Worm (Caenorhabditis elegans): Measurements from ENCODE around the gene mmab-1.

DNA sequence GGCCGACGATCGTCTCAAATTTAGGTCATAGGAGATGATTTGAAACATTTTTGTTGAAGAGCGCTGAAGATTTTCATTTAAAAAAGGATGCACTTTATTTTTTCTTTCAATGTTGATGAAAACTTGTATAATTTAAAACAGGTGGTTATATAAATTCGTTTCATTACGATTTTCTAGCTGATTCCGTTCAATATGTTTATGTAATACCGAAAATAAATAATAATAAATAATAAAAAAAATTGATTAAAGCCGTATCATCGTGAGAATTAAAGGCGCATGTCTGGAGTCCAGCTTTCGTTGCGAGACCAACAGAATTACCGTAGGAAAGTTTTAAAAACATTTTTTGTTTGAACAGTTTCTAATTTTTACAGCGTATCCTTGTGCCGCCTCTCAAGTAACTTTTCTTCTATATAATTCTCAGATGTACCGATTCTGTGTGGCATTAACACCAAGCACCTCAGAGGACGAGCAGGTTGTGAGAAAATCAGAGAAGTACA, 10.3 kb upstream of the mmab-1 start, which contains the start of the genes C26E6.12 and eri-9:
- TF ChIP-seq zag-1 (tag; optimal IDR thresholded peaks at IDR 0.05) (no peak), pag-3 (tag; optimal IDR thresholded peaks at IDR 0.05; ENCODE audit: borderline replicate concordance, insufficient read depth) (no peak)

Data from whole organism, L1 larva.